Worm (Caenorhabditis elegans) whole organism, L1 larva: Measurements from ENCODE around the gene atg-9.

Experiments used
- efl-1 ChIP-seq, 4 experiments: fragments of 150-350 bp; optimal IDR thresholded peaks in 3 of 4; peaks in 1 of 4; 1 replicate in 1 of 4; 2 replicates in 3 of 4; lab custom pipeline; 2014; ENCODE audit warnings: missing biosample characterization in 2 of 4, missing genetic modification characterization in 2 of 4, missing genetic modification reagents in 2 of 4
- fos-1 ChIP-seq: fragments of 150-350 bp; optimal IDR thresholded peaks from 2 replicates; lab custom pipeline; 2014; ENCODE audit warnings: missing biosample characterization, missing genetic modification characterization
- lsy-2 ChIP-seq, 2 experiments: fragments of 150-350 bp; optimal IDR thresholded peaks; 2 replicates each; lab custom pipeline; 2014; ENCODE audit warnings: missing biosample characterization in 2 of 2, missing genetic modification characterization in 2 of 2
- nhr-12 ChIP-seq: sonication (generic microtip); optimal IDR thresholded peaks from 2 replicates; lab custom pipeline; 2017; ENCODE audit warnings: missing biosample characterization, missing genetic modification characterization
- pax-3 ChIP-seq: fragments of 200-800 bp; sonication (Bioruptor generic); optimal IDR thresholded peaks from 2 replicates; lab custom pipeline; 2018; ENCODE audit warnings: mild to moderate bottlenecking, missing genetic modification characterization, moderate library complexity, missing compliant biosample characterization
- sox-4 ChIP-seq: sonication (generic microtip); optimal IDR thresholded peaks from 2 replicates; lab custom pipeline; 2016; ENCODE audit warnings: missing genetic modification characterization, missing compliant biosample characterization
- unc-62 ChIP-seq: fragments of 150-350 bp; optimal IDR thresholded peaks from 2 replicates; lab custom pipeline; 2014; ENCODE audit warnings: missing biosample characterization, missing genetic modification reagents, missing genetic modification characterization
- xbp-1 ChIP-seq: sonication (generic microtip); optimal IDR thresholded peaks from 2 replicates; lab custom pipeline; 2016; ENCODE audit warnings: missing genetic modification characterization, missing compliant biosample characterization

ce11 chrV:364650-365049 is 15.5 kb downstream of the atg-9 start, which contains the start of gene mltn-6:
- TF ChIP-seq xbp-1 (tag; lab: Kevin White, UChicago) (no peak), unc-62 (GFP tag; lab: Kevin White, UChicago) (no peak), lsy-2 (tag; optimal IDR thresholded peaks at IDR 0.05; lab: Kevin White, UChicago) (no peak), fos-1 (tag; lab: Kevin White, UChicago) (no peak), sox-4 (tag; lab: Kevin White, UChicago) (no peak), nhr-12 (tag; lab: Kevin White, UChicago) (no peak), efl-1 (optimal IDR thresholded peaks at IDR 0.05; lab: Kevin White, UChicago) (no peak), efl-1 (GFP tag; optimal IDR thresholded peaks at IDR 0.05 in 1 of 2; lab: Kevin White, UChicago) (no peak), pax-3 (no peak)
